Worm (Caenorhabditis elegans) whole organism, L4 larva: Measurements from ENCODE around the gene T07F12.2.

Source experiments
- F44E2.7 ChIP-seq: fragments of 200-800 bp; sonication (Bioruptor generic); IDR thresholded peaks from 2 replicates; pipeline ENCODE4 v2.1.2; 2022; ENCODE audit warnings: missing genetic modification characterization, missing compliant biosample characterization
- aha-1 ChIP-seq: fragments of 150-350 bp; peaks from one replicate; lab custom pipeline; 2014; ENCODE audit warnings: missing biosample characterization, missing genetic modification characterization
- attf-4 ChIP-seq: sonication (generic microtip); optimal IDR thresholded peaks from 3 replicates; lab custom pipeline; 2017; ENCODE audit warnings: missing biosample characterization, missing genetic modification characterization
- ceh-20 ChIP-seq: fragments of 200-800 bp; sonication (Bioruptor generic); IDR thresholded peaks from 2 replicates; pipeline ENCODE4 v1.3.6; 2022; ENCODE audit warnings: missing genetic modification reagents, missing genetic modification characterization, missing compliant biosample characterization
- ceh-28 ChIP-seq: fragments of 150-350 bp; optimal IDR thresholded peaks from 2 replicates; lab custom pipeline; 2014; ENCODE audit warnings: missing biosample characterization, missing genetic modification reagents, missing genetic modification characterization
- ceh-32 ChIP-seq: sonication (generic microtip); optimal IDR thresholded peaks from 2 replicates; lab custom pipeline; 2016; ENCODE audit warnings: mild to moderate bottlenecking, missing genetic modification characterization, missing compliant biosample characterization; ENCODE audit not compliant: poor library complexity
- ceh-44 ChIP-seq: fragments of 200-800 bp; sonication (Bioruptor generic); IDR thresholded peaks from 2 replicates; pipeline ENCODE4 v1.3.6; 2022; ENCODE audit warnings: missing genetic modification reagents, missing genetic modification characterization, missing compliant biosample characterization
- ceh-82 ChIP-seq: sonication (generic microtip); optimal IDR thresholded peaks from 2 replicates; lab custom pipeline; 2017; ENCODE audit warnings: missing biosample characterization, missing genetic modification characterization
- cey-2 ChIP-seq: sonication (generic microtip); optimal IDR thresholded peaks from 3 replicates; lab custom pipeline; 2017; ENCODE audit warnings: missing genetic modification characterization, mild to moderate bottlenecking, missing compliant biosample characterization, antibody characterized with exemption, borderline replicate concordance; ENCODE audit not compliant: insufficient read depth
- daf-12 ChIP-seq: fragments of 150-350 bp; optimal IDR thresholded peaks from 2 replicates; lab custom pipeline; 2014; ENCODE audit warnings: missing biosample characterization, missing genetic modification reagents, missing genetic modification characterization
- daf-16 ChIP-seq, 3 experiments: sonication (generic microtip); optimal IDR thresholded peaks; 2 replicates each; lab custom pipeline; 2016 to 2017; ENCODE audit warnings: missing genetic modification characterization in 3 of 3, missing genetic modification reagents in 3 of 3, mild to moderate bottlenecking in 2 of 3, missing compliant biosample characterization in 2 of 3, missing biosample characterization in 1 of 3, moderate library complexity in 1 of 3
- dmd-8 ChIP-seq: fragments of 200-800 bp; sonication (Bioruptor generic); IDR thresholded peaks from 2 replicates; pipeline ENCODE4 v1.3.6; 2022; ENCODE audit warnings: missing genetic modification characterization, missing compliant biosample characterization
- duxl-1 ChIP-seq: sonication (generic microtip); optimal IDR thresholded peaks from 2 replicates; lab custom pipeline; 2016; ENCODE audit warnings: mild to moderate bottlenecking, missing genetic modification characterization, moderate library complexity, missing compliant biosample characterization; ENCODE audit not compliant: poor library complexity
- dve-1 ChIP-seq: sonication (generic microtip); optimal IDR thresholded peaks from 2 replicates; lab custom pipeline; 2017; ENCODE audit warnings: antibody characterized with exemption, mild to moderate bottlenecking, missing genetic modification characterization, missing compliant biosample characterization; ENCODE audit not compliant: insufficient read depth
- fos-1 ChIP-seq: fragments of 150-350 bp; optimal IDR thresholded peaks from 2 replicates; lab custom pipeline; 2014; ENCODE audit warnings: missing biosample characterization, missing genetic modification characterization
- hif-1 ChIP-seq, 2 experiments: sonication (generic microtip); optimal IDR thresholded peaks; 2 replicates each; lab custom pipeline; 2016 to 2017; ENCODE audit warnings: missing compliant biosample characterization in 2 of 2, missing genetic modification characterization in 2 of 2, missing genetic modification reagents in 2 of 2, missing genotype in 2 of 2, mild to moderate bottlenecking in 1 of 2
- lim-7 ChIP-seq: fragments of 200-800 bp; sonication (Bioruptor generic); IDR thresholded peaks from 2 replicates; pipeline ENCODE4 v1.3.6; 2022; ENCODE audit warnings: missing genetic modification characterization, missing compliant biosample characterization
- lin-1 ChIP-seq: fragments of 200-800 bp; sonication (Bioruptor generic); IDR thresholded peaks from 2 replicates; pipeline ENCODE4 v1.3.6; 2022; ENCODE audit warnings: missing genetic modification reagents, missing genetic modification characterization, missing compliant biosample characterization
- lin-29 ChIP-seq: fragments of 200-800 bp; sonication (Bioruptor generic); IDR thresholded peaks from 2 replicates; pipeline ENCODE4 v1.3.6; 2022; ENCODE audit warnings: missing genetic modification reagents, missing genetic modification characterization, missing compliant biosample characterization
- mdl-1 ChIP-seq, 2 experiments: fragments of 150-350 bp in 1 of 2; sonication (generic microtip) in 1 of 2; optimal IDR thresholded peaks; 2 replicates each; lab custom pipeline; 2014 to 2017; ENCODE audit warnings: missing biosample characterization in 2 of 2, missing genetic modification characterization in 2 of 2
- mep-1 ChIP-seq: fragments of 150-350 bp; sonication (generic microtip); optimal IDR thresholded peaks from 3 replicates; lab custom pipeline; 2014; ENCODE audit warnings: missing biosample characterization, missing genetic modification characterization
- mxl-2 ChIP-seq: fragments of 200-800 bp; sonication (Bioruptor generic); conservative IDR thresholded peaks from 2 replicates; pipeline ENCODE4 v1.3.6; 2022; ENCODE audit warnings: missing genetic modification reagents, missing genetic modification characterization, missing compliant biosample characterization
- nhr-102 ChIP-seq: sonication (generic microtip); optimal IDR thresholded peaks from 2 replicates; lab custom pipeline; 2016; ENCODE audit warnings: mild to moderate bottlenecking, missing genetic modification characterization, moderate library complexity, missing compliant biosample characterization
- nhr-11 ChIP-seq: fragments of 150-350 bp; optimal IDR thresholded peaks from 2 replicates; lab custom pipeline; 2014; ENCODE audit warnings: missing biosample characterization, missing genetic modification characterization
- nhr-237 ChIP-seq: sonication (generic microtip); optimal IDR thresholded peaks from 2 replicates; lab custom pipeline; 2017; ENCODE audit warnings: missing biosample characterization, missing genetic modification characterization
- nhr-25 ChIP-seq: sonication (generic microtip); optimal IDR thresholded peaks from 2 replicates; lab custom pipeline; 2017; ENCODE audit warnings: missing genetic modification characterization, mild to moderate bottlenecking, missing compliant biosample characterization, antibody characterized with exemption, moderate library complexity, borderline replicate concordance; ENCODE audit not compliant: insufficient read depth
- nhr-28 ChIP-seq: fragments of 150-350 bp; optimal IDR thresholded peaks from 2 replicates; lab custom pipeline; 2014; ENCODE audit warnings: missing biosample characterization, missing genetic modification characterization
- nhr-42 ChIP-seq: fragments of 200-800 bp; sonication (Bioruptor generic); IDR thresholded peaks from 2 replicates; pipeline ENCODE4 v1.3.6; 2022; ENCODE audit warnings: missing genetic modification characterization, missing compliant biosample characterization
- nhr-48 ChIP-seq: sonication (generic microtip); optimal IDR thresholded peaks from 2 replicates; lab custom pipeline; 2016; ENCODE audit warnings: mild to moderate bottlenecking, missing genetic modification characterization, missing compliant biosample characterization
- nhr-76 ChIP-seq: fragments of 150-350 bp; optimal IDR thresholded peaks from 2 replicates; lab custom pipeline; 2014; ENCODE audit warnings: missing biosample characterization, missing genetic modification characterization
- pha-4 ChIP-seq, 2 experiments: fragments of 150-350 bp in 1 of 2; fragments of 200-800 bp in 1 of 2; sonication (Bioruptor generic) in 1 of 2; IDR thresholded peaks in 1 of 2; optimal IDR thresholded peaks in 1 of 2; 2 replicates each; pipeline versions ENCODE4 v1.3.6 to Lab custom; 2014 to 2022; ENCODE audit warnings: missing genetic modification characterization in 2 of 2, missing genetic modification reagents in 2 of 2, missing biosample characterization in 1 of 2, missing compliant biosample characterization in 1 of 2
- saeg-2 ChIP-seq: fragments of 200-800 bp; sonication (Bioruptor generic); IDR thresholded peaks from 2 replicates; pipeline ENCODE4 v1.3.6; 2022; ENCODE audit warnings: missing genetic modification reagents, missing genetic modification characterization, missing compliant biosample characterization
- sdz-12 ChIP-seq: fragments of 200-800 bp; sonication (Bioruptor generic); optimal IDR thresholded peaks from 2 replicates; lab custom pipeline; 2018; ENCODE audit warnings: mild to moderate bottlenecking, missing genetic modification characterization, missing compliant biosample characterization
- set-16 ChIP-seq: fragments of 200-800 bp; sonication (Bioruptor generic); IDR thresholded peaks from 2 replicates; pipeline ENCODE4 v1.3.6; 2022; ENCODE audit warnings: missing genetic modification reagents, missing genetic modification characterization, missing compliant biosample characterization
- skn-1 ChIP-seq: fragments of 150-350 bp; optimal IDR thresholded peaks from 2 replicates; lab custom pipeline; 2014; ENCODE audit warnings: missing biosample characterization, missing genetic modification characterization
- spr-3 ChIP-seq: fragments of 200-800 bp; sonication (Bioruptor generic); optimal IDR thresholded peaks from 2 replicates; lab custom pipeline; 2018; ENCODE audit warnings: mild to moderate bottlenecking, missing genetic modification characterization, missing compliant biosample characterization
- tag-97 ChIP-seq: fragments of 200-800 bp; sonication (Bioruptor generic); IDR thresholded peaks from 2 replicates; pipeline ENCODE4 v1.3.6; 2022; ENCODE audit warnings: missing genetic modification characterization, missing compliant biosample characterization
- unc-130 ChIP-seq: sonication (generic microtip); optimal IDR thresholded peaks from 2 replicates; lab custom pipeline; 2016; ENCODE audit warnings: missing genetic modification reagents, missing genetic modification characterization, missing compliant biosample characterization
- unc-39 ChIP-seq: sonication (generic microtip); optimal IDR thresholded peaks from 2 replicates; lab custom pipeline; 2017; ENCODE audit warnings: missing biosample characterization, missing genetic modification characterization
- unc-62 ChIP-seq, 3 experiments: fragments of 150-350 bp in 1 of 3; sonication (generic microtip); optimal IDR thresholded peaks in 2 of 3; peaks in 1 of 3; 1 replicate in 1 of 3; 2 replicates in 2 of 3; lab custom pipeline; 2014 to 2017; ENCODE audit warnings: missing biosample characterization in 3 of 3, missing genetic modification characterization in 3 of 3, missing genetic modification reagents in 3 of 3, missing genotype in 1 of 3
- zfp-2 ChIP-seq: sonication (generic microtip); optimal IDR thresholded peaks from 2 replicates; lab custom pipeline; 2016; ENCODE audit warnings: mild to moderate bottlenecking, missing genetic modification characterization, missing compliant biosample characterization
- zip-11 ChIP-seq: fragments of 200-800 bp; sonication (Bioruptor generic); IDR thresholded peaks from 2 replicates; pipeline ENCODE4 v1.3.6; 2022; ENCODE audit warnings: missing genetic modification characterization, missing compliant biosample characterization
- zip-2 ChIP-seq: fragments of 150-350 bp; optimal IDR thresholded peaks from 2 replicates; lab custom pipeline; 2014; ENCODE audit warnings: missing biosample characterization, missing genetic modification characterization
- ztf-11 ChIP-seq: fragments of 150-350 bp; optimal IDR thresholded peaks from 2 replicates; lab custom pipeline; 2014; ENCODE audit warnings: missing biosample characterization, missing genetic modification characterization

T07F12.2 gene

ce11 chrX:4914464-4914863 is 24.4 kb downstream of the T07F12.2 start:
- no peak for TF ChIP-seq mxl-2 (GFP tag; lab: Robert Waterston, UW)
- TF ChIP-seq dve-1 = no peak
- TF ChIP-seq tag-97 (GFP tag; lab: Robert Waterston, UW) = no peak
- TF ChIP-seq daf-16 (GFP tag; optimal IDR thresholded peaks at IDR 0.05; lab: Kevin White, UChicago) = no peak
- no peak for TF ChIP-seq daf-16 (tag; optimal IDR thresholded peaks at IDR 0.05; lab: Kevin White, UChicago)
- no peak for TF ChIP-seq lim-7 (GFP tag; lab: Robert Waterston, UW)
- peak in 1 of 2 experiments; percentile 81 for TF ChIP-seq unc-62 (GFP tag; optimal IDR thresholded peaks at IDR 0.05 in 1 of 2; lab: Kevin White, UChicago)
- no peak for TF ChIP-seq unc-62 (tag; optimal IDR thresholded peaks at IDR 0.05; lab: Kevin White, UChicago)
- no peak for TF ChIP-seq sdz-12 (GFP tag; lab: Kevin White, UChicago)
- TF ChIP-seq spr-3 = no peak
- TF ChIP-seq, all 104 proteins: peak for 1

ce11 chrX:4915879-4916278 is 25.8 kb downstream of the T07F12.2 start, which contains the start of gene ifa-4:
ifa-4 (minus strand) TSS chrX:4915979.
- TF ChIP-seq ceh-20 (GFP tag; lab: Robert Waterston, UW) = no peak

ce11 chrX:4920942-4921540 is 31.0 kb downstream of the T07F12.2 start, which contains the start of gene K05B2.4:
K05B2.4 (minus strand) TSS chrX:4920992.
- no peak for TF ChIP-seq attf-4
- no peak for TF ChIP-seq lin-1
- no peak for TF ChIP-seq nhr-76 (tag; lab: Kevin White, UChicago)
- no peak for TF ChIP-seq saeg-2 (GFP tag; lab: Robert Waterston, UW)
- no peak for TF ChIP-seq dmd-8 (GFP tag; lab: Robert Waterston, UW)
- no peak for TF ChIP-seq ceh-82 (tag; lab: Kevin White, UChicago)
- TF ChIP-seq unc-39 = no peak
- no peak for TF ChIP-seq nhr-25
- TF ChIP-seq ceh-32 = no peak
- TF ChIP-seq aha-1 (tag; lab: Kevin White, UChicago) = no peak
- no peak for TF ChIP-seq ceh-44
- no peak for TF ChIP-seq zip-11 (GFP tag; lab: Robert Waterston, UW)
- TF ChIP-seq cey-2 (tag; lab: Kevin White, UChicago) = no peak
- no peak for TF ChIP-seq pha-4 (GFP tag; IDR thresholded peaks at IDR 0.05; lab: Robert Waterston, UW)
- no peak for TF ChIP-seq pha-4 (tag; optimal IDR thresholded peaks at IDR 0.05; lab: Kevin White, UChicago)
- TF ChIP-seq nhr-48 (tag; lab: Kevin White, UChicago) = no peak

- TF ChIP-seq hif-1 (tag; optimal IDR thresholded peaks at IDR 0.05; lab: Kevin White, UChicago) = no peak
- TF ChIP-seq nhr-102 (tag; lab: Kevin White, UChicago) = no peak
- TF ChIP-seq skn-1 = no peak
- TF ChIP-seq unc-62 (GFP tag; optimal IDR thresholded peaks at IDR 0.05 in 1 of 2; lab: Kevin White, UChicago) = no peak
- no peak for TF ChIP-seq unc-62 (tag; optimal IDR thresholded peaks at IDR 0.05; lab: Kevin White, UChicago)
- no peak for TF ChIP-seq fos-1 (tag; lab: Kevin White, UChicago)
- TF ChIP-seq lin-29 = no peak
- no peak for TF ChIP-seq zfp-2
- TF ChIP-seq zip-2 (tag; lab: Kevin White, UChicago) = no peak
- no peak for TF ChIP-seq nhr-237 (tag; lab: Kevin White, UChicago)
- no peak for TF ChIP-seq mdl-1 (tag; optimal IDR thresholded peaks at IDR 0.05; lab: Kevin White, UChicago)
- TF ChIP-seq nhr-28 = peak; percentile 10
- TF ChIP-seq dve-1 = peak; percentile 42
- no peak for TF ChIP-seq lin-1
- no peak for TF ChIP-seq daf-12 (tag; lab: Kevin White, UChicago)
- TF ChIP-seq nhr-42 = no peak
- TF ChIP-seq ceh-44 = no peak
- no peak for TF ChIP-seq ceh-28 (tag; lab: Kevin White, UChicago)
- no peak for TF ChIP-seq mep-1 (tag; lab: Kevin White, UChicago)
- TF ChIP-seq ceh-32 = no peak
- TF ChIP-seq set-16 (GFP tag; lab: Robert Waterston, UW) = no peak
- TF ChIP-seq ztf-11 = no peak
- TF ChIP-seq duxl-1 = no peak
- no peak for TF ChIP-seq mxl-2 (GFP tag; lab: Robert Waterston, UW)
- no peak for TF ChIP-seq unc-130
- TF ChIP-seq nhr-11 = no peak
- TF ChIP-seq F44E2.7 (GFP tag; lab: Robert Waterston, UW) = no peak
Measured at ce11 chrX:4928118-4928517, 38.1 kb downstream of the T07F12.2 start.
